Worm (Caenorhabditis elegans): ENCODE measurements around the gene Y54G2A.38.

ce11 chrIV:2738466-2738865 lies 20.8 kb upstream of the Y54G2A.38 start:
- TF ChIP-seq nhr-237 (tag; optimal IDR thresholded peaks at IDR 0.05) (no peak), aly-2 (tag; optimal IDR thresholded peaks at IDR 0.05) (no peak), ceh-82 (tag; optimal IDR thresholded peaks at IDR 0.05) (no peak), pag-3 (tag; optimal IDR thresholded peaks at IDR 0.05; ENCODE audit: borderline replicate concordance, insufficient read depth) (no peak), lin-13 (GFP tag; optimal IDR thresholded peaks at IDR 0.05) (no peak)

Measured in whole organism, L1 larva.